Worm (Caenorhabditis elegans): Measurements from ENCODE around the gene F19C7.3.

The F19C7.3 gene

ce11 chrIV:4605608-4606007 lies 8.7 kb downstream of the F19C7.3 start, which contains the start of gene nspg-10:
TSS of gene nspg-10 (plus strand) at chrIV:4605786.
- TF ChIP-seq daf-19 (GFP tag; conservative IDR thresholded peaks at IDR 0.05) (0 out of 2 replicates have a peak, but pooled peaks have one; percentile 46), aha-1 (tag) (peak; percentile 88), pqm-1 (tag; optimal IDR thresholded peaks at IDR 0.05) (peak; percentile 85), hlh-11 (tag; optimal IDR thresholded peaks at IDR 0.05) (peak; percentile 53), daf-16 (GFP tag; optimal IDR thresholded peaks at IDR 0.05) (no peak), daf-16 (tag; optimal IDR thresholded peaks at IDR 0.05) (peak; percentile 37), php-3 (GFP tag; IDR thresholded peaks at IDR 0.05) (0 out of 2 replicates have a peak, but pooled peaks have one; percentile 29), dve-1 (tag; optimal IDR thresholded peaks at IDR 0.05; ENCODE audit: insufficient read depth) (peak; percentile 47), nhr-28 (tag; optimal IDR thresholded peaks at IDR 0.05) (peak; percentile 44), attf-4 (tag; optimal IDR thresholded peaks at IDR 0.05) (no peak), saeg-2 (GFP tag; IDR thresholded peaks at IDR 0.05) (no peak), nhr-77 (tag; optimal IDR thresholded peaks at IDR 0.05) (peak; percentile 37), arid-1 (GFP tag; conservative IDR thresholded peaks at IDR 0.05) (no peak), lir-3 (tag; optimal IDR thresholded peaks at IDR 0.05) (no peak)

DNA sequence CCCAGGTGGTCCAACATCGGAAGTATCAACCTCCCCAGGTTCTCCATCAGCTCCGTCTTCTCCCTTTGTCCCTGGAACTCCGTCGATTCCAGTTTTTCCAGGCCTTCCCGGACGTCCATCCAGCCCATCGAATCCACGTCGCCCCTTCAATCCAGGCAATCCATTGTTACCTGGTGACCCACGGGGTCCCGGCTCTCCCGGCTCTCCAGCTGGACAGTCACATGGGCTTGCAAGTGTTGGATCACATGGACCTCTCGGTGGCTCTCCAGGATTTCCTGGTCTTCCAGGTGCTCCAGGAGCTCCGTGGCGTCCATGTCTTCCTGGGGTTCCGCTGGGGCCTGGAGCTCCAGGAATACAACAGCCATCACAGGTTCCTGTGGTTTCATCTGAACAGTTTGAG lies 11.7 kb downstream of the F19C7.3 start:
- TF ChIP-seq php-3 (GFP tag; IDR thresholded peaks at IDR 0.05) (peak; percentile 5; the same call in 1 of the 2 replicates), Y105C5A.15 (GFP tag; IDR thresholded peaks at IDR 0.05) (no peak), set-16 (GFP tag; IDR thresholded peaks at IDR 0.05) (peak; percentile 90), madf-5 (GFP tag; IDR thresholded peaks at IDR 0.05) (0 out of 4 replicates have a peak, but pooled peaks of 1 of the 2 experiments have one; percentile 4), Y48G9A.11 (GFP tag; IDR thresholded peaks at IDR 0.05) (no peak)

- no peak for TF ChIP-seq ztf-7 (tag; optimal IDR thresholded peaks at IDR 0.05)
- TF ChIP-seq nhr-6 (tag; optimal IDR thresholded peaks at IDR 0.05), result no peak
- TF ChIP-seq mep-1 (tag; optimal IDR thresholded peaks at IDR 0.05), result no peak
- TF ChIP-seq snpc-1.2 (GFP tag; IDR thresholded peaks at IDR 0.05), result no peak
- no peak for TF ChIP-seq T26A8.4 (GFP tag; IDR thresholded peaks at IDR 0.05)
- TF ChIP-seq madf-9 (GFP tag; conservative IDR thresholded peaks at IDR 0.05), result no peak
- TF ChIP-seq nhr-76 (tag; optimal IDR thresholded peaks at IDR 0.05), result no peak
- TF ChIP-seq zfp-3 (GFP tag; conservative IDR thresholded peaks at IDR 0.05), result no peak
Observed at ce11 chrIV:4609568-4609967, 12.6 kb downstream of the F19C7.3 start, which contains the start of gene col-110. TSS of gene col-110 (minus strand) at chrIV:4609668.

DNA sequence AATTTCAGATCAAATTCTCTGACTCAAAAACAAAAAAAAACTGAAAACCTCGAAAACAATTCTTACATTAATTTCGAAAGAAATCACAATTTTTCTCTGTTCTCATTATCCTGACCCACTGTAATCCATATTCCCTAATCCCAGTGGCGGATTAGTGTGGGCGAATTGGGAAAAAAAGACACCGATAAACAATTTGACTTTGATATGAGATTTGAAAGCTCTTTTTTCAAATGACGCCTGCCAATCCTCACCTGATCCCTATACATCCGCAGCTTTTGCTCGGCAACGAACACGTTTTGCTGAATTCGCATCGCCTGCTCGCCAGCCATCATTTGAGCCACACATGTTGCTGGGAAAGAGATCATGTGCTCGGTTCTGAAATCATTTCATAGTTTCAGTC lies 14.8 kb downstream of the F19C7.3 start:
- TF ChIP-seq lim-7 (GFP tag; IDR thresholded peaks at IDR 0.05) (0 out of 2 replicates have a peak, but pooled peaks have one; percentile 27), aha-1 (tag) (peak; percentile 38), ceh-20 (GFP tag; IDR thresholded peaks at IDR 0.05) (no peak), vab-7 (GFP tag; IDR thresholded peaks at IDR 0.05) (no peak)

DNA sequence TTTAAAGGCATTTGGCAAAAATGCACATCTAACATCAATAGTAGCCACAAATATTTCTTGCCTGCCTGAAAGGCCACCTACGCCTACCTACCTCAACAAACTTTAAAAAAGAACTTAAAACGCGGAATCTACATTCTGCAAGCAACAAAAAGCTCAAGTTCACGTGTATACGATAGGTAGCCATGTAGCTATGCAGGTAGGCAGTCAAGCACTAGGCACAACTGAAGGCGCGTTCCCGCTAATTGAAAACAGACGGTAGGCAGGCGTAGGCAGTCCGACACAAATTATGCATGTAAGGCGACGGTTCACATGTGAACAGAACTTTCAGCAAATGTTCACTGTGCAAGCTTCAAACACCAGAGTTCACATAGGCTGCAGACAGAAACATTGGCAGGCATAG lies 15.7 kb downstream of the F19C7.3 start:
- TF ChIP-seq saeg-2 (GFP tag; IDR thresholded peaks at IDR 0.05), result peak; percentile 35; the same call in 1 of the 2 replicates
- no peak for TF ChIP-seq ces-1 (GFP tag; optimal IDR thresholded peaks at IDR 0.05)
- TF ChIP-seq aha-1 (tag), result peak; percentile 88
- peak in 1 of 2 experiments; percentile 77 for TF ChIP-seq unc-62 (GFP tag; optimal IDR thresholded peaks at IDR 0.05 in 1 of 2)
- no peak for TF ChIP-seq unc-62 (tag; optimal IDR thresholded peaks at IDR 0.05)

DNA sequence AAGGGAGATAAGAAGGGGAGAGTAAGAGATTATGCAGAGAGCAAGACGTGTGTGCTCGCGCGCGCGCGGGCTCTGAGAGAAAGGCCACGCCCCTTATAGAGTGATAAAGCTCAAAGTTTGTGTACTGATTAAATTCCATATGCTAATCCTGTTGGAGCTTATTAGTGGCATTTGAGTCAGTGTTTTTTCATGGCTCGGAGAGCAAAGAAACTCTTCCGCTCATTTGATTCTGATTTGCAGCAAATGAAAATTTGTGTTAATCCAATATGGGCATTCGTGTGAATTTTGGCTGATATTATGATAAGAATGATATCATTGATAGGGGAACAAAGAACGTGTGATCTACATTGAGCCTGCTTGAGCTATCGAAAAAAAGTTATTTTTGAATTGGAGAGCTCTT lies 16.6 kb downstream of the F19C7.3 start:
- TF ChIP-seq aha-1 (tag), result peak; percentile 44
- 0 out of 2 replicates have a peak, but pooled peaks have one; percentile 37 for TF ChIP-seq dmd-9 (GFP tag; IDR thresholded peaks at IDR 0.05)
- TF ChIP-seq unc-130 (GFP tag; optimal IDR thresholded peaks at IDR 0.05), result no peak
- TF ChIP-seq ces-1 (GFP tag; optimal IDR thresholded peaks at IDR 0.05), result no peak
- no peak for TF ChIP-seq mxl-2 (GFP tag; conservative IDR thresholded peaks at IDR 0.05)
- TF ChIP-seq aly-2 (tag; optimal IDR thresholded peaks at IDR 0.05), result no peak
- TF ChIP-seq tag-97 (GFP tag; IDR thresholded peaks at IDR 0.05), result no peak
- peak; percentile 25 for TF ChIP-seq nhr-11 (tag; optimal IDR thresholded peaks at IDR 0.05)
- no peak for TF ChIP-seq mep-1 (tag; optimal IDR thresholded peaks at IDR 0.05)
